Worm (Caenorhabditis elegans): Measurements from ENCODE around the gene gcy-23.

Gene gcy-23

ce11 chrIV:3311243-3311642, 22.1 kb upstream of the gcy-23 start, which contains the start of gene zip-11:
Gene zip-11 (plus strand): TSS chrIV:3311276.
- TF ChIP-seq nhr-90 (tag; optimal IDR thresholded peaks at IDR 0.05) (peak; percentile 75), attf-5 (GFP tag; optimal IDR thresholded peaks at IDR 0.05) (peak; percentile 66), let-607 (tag; optimal IDR thresholded peaks at IDR 0.05) (peak; percentile 12 to 63), lin-40 (tag; optimal IDR thresholded peaks at IDR 0.05) (peak; percentile 62), hmg-1.2 (GFP tag; IDR thresholded peaks at IDR 0.05) (peak; percentile 99), ceh-58 (GFP tag; IDR thresholded peaks at IDR 0.05) (no peak), madf-6 (GFP tag; IDR thresholded peaks at IDR 0.05) (peak; percentile 11; the same call in 1 of the 2 replicates), akir-1 (GFP tag; optimal IDR thresholded peaks at IDR 0.05) (no peak), B0035.1 (tag; optimal IDR thresholded peaks at IDR 0.05) (no peak), F37B4.10 (GFP tag; IDR thresholded peaks at IDR 0.05) (0 out of 2 replicates have a peak, but pooled peaks have one; percentile 24), mxl-1 (tag; optimal IDR thresholded peaks at IDR 0.05) (no peak), lin-54 (GFP tag; optimal IDR thresholded peaks at IDR 0.05) (peak; percentile 51), aptf-2 (GFP tag; conservative IDR thresholded peaks at IDR 0.05) (no peak), K12H6.12 (tag; optimal IDR thresholded peaks at IDR 0.05) (peak; percentile 52), ztf-26 (tag; optimal IDR thresholded peaks at IDR 0.05) (peak; percentile 80), snpc-1.3 (tag; optimal IDR thresholded peaks at IDR 0.05; ENCODE audit: insufficient read depth) (no peak), unc-62 (GFP tag; optimal IDR thresholded peaks at IDR 0.05) (no peak), dox-1 (GFP tag; IDR thresholded peaks at IDR 0.05) (peak; percentile 71), Y56A3A.18 (GFP tag; IDR thresholded peaks at IDR 0.05) (peak; percentile 69; the same call in 1 of the 2 replicates), gei-17 (GFP tag; optimal IDR thresholded peaks at IDR 0.05) (peak; percentile 28), Y67H2A.10 (GFP tag; conservative IDR thresholded peaks at IDR 0.05) (no peak), ekl-4 (GFP tag; IDR thresholded peaks at IDR 0.05) (0 out of 2 replicates have a peak, but pooled peaks have one; percentile 30), cebp-1 (GFP tag; IDR thresholded peaks at IDR 0.05) (no peak), cebp-1 (tag; optimal IDR thresholded peaks at IDR 0.05) (peak; percentile 77), C06A6.2 (GFP tag; conservative IDR thresholded peaks at IDR 0.05) (no peak), athp-1 (tag; optimal IDR thresholded peaks at IDR 0.05) (no peak), mcd-1 (GFP tag; IDR thresholded peaks at IDR 0.05) (peak; percentile 82), lag-1 (GFP tag; IDR thresholded peaks at IDR 0.05) (no peak), F22D6.2 (tag; optimal IDR thresholded peaks at IDR 0.05) (no peak), tbp1 (GFP tag; optimal IDR thresholded peaks at IDR 0.05) (no peak), nfyb-1 (GFP tag; IDR thresholded peaks at IDR 0.05) (peak; percentile 69; the same call in 1 of the 2 replicates), egrh-3 (GFP tag; IDR thresholded peaks at IDR 0.05) (peak; percentile 71; the same call in 1 of the 2 replicates), sea-2 (GFP tag; IDR thresholded peaks at IDR 0.05) (no peak), lin-35 (GFP tag; optimal IDR thresholded peaks at IDR 0.05) (peak in 1 of 3 experiments; percentile 54), lin-26 (GFP tag; IDR thresholded peaks at IDR 0.05) (0 out of 2 replicates have a peak, but pooled peaks have one; percentile 37), mel-28 (tag; optimal IDR thresholded peaks at IDR 0.05; ENCODE audit: borderline replicate concordance) (no peak), B0336.3 (GFP tag; IDR thresholded peaks at IDR 0.05) (peak; percentile 58; the same call in 1 of the 2 replicates), zfh-2 (GFP tag; conservative IDR thresholded peaks at IDR 0.05) (peak; percentile 99), nhr-80 (tag; optimal IDR thresholded peaks at IDR 0.05) (peak; percentile 67), pbrm-1 (GFP tag; IDR thresholded peaks at IDR 0.05) (0 out of 2 replicates have a peak, but pooled peaks have one; percentile 36), Y53F4B.3 (GFP tag; IDR thresholded peaks at IDR 0.05) (no peak), Y53G8AR.9 (GFP tag; conservative IDR thresholded peaks at IDR 0.05) (peak; percentile 50; the same call in 1 of the 2 replicates), somi-1 (GFP tag; optimal IDR thresholded peaks at IDR 0.05) (peak; percentile 26), ztf-22 (GFP tag; optimal IDR thresholded peaks at IDR 0.05) (peak; percentile 13), madf-10 (tag; optimal IDR thresholded peaks at IDR 0.05) (peak; percentile 62), F57C9.4 (tag; optimal IDR thresholded peaks at IDR 0.05) (peak; percentile 100), F33H1.4 (GFP tag; IDR thresholded peaks at IDR 0.05) (0 out of 2 replicates have a peak, but pooled peaks have one; percentile 13), madf-3 (GFP tag; IDR thresholded peaks at IDR 0.05) (0 out of 2 replicates have a peak, but pooled peaks have one; percentile 54)

Data from whole organism, young adult.